Worm (Caenorhabditis elegans): ENCODE measurements around the gene T12B5.14.

DNA sequence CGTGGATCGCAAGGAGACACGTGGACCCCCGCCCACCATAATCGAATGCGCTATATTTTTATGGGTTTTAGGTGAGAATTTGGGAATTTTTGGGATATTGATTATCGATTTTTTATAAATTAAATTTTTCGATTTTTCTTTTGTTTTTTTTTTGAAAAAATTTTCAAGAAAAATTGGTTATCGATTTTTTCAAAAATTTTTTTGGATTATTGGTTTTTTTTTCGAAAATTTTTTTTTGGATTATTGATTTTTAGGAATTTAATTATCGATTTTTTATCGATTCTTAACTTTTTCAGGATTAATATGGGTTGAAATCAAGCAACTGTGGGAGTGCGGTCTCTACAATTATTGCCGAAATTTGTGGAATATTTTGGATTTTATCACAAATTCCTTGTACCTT lies 41.9 kb downstream of the T12B5.14 start:
- TF ChIP-seq him-1 (tag; optimal IDR thresholded peaks at IDR 0.05) (no peak), W03F9.2 (tag; optimal IDR thresholded peaks at IDR 0.05) (no peak)

Measured in whole organism, L4/young adult.